Fruit fly (Drosophila melanogaster): ENCODE data around the gene bond.

Gene bond

dm6 chr3R:22530305-22530704 lies 20.2 kb upstream of the bond start, which contains the start of gene CG33099 (continued):
- no peak for TF ChIP-seq fd3F (GFP tag; optimal IDR thresholded peaks at IDR 0.05)
- TF ChIP-seq CG32767 (GFP tag; IDR thresholded peaks at IDR 0.05): no peak
- TF ChIP-seq CG11695 (GFP tag; IDR thresholded peaks at IDR 0.05): no peak
- TF ChIP-seq Nf-YC (tag; optimal IDR thresholded peaks at IDR 0.05): peak; percentile 17
- peak; percentile 46; the same call in 1 of the 2 replicates for TF ChIP-seq stc (GFP tag; IDR thresholded peaks at IDR 0.05)
- no peak for TF ChIP-seq lbe (GFP tag; optimal IDR thresholded peaks at IDR 0.05)
- TF ChIP-seq chn (GFP tag; optimal IDR thresholded peaks at IDR 0.05): no peak
- TF ChIP-seq trem (tag; optimal IDR thresholded peaks at IDR 0.05): no peak
- no peak for TF ChIP-seq slou (GFP tag; optimal IDR thresholded peaks at IDR 0.05)
- no peak for TF ChIP-seq CG17912 (GFP tag; optimal IDR thresholded peaks at IDR 0.05)
- TF ChIP-seq CG8924 (tag; optimal IDR thresholded peaks at IDR 0.05): peak; percentile 48
- TF ChIP-seq lilli (GFP tag; optimal IDR thresholded peaks at IDR 0.05): no peak
- peak; percentile 71 for TF ChIP-seq Fer1 (GFP tag; optimal IDR thresholded peaks at IDR 0.05)
- TF ChIP-seq crp (GFP tag; optimal IDR thresholded peaks at IDR 0.05): no peak
- no peak for TF ChIP-seq CG7745 (tag; optimal IDR thresholded peaks at IDR 0.05)
- TF ChIP-seq amos (GFP tag; IDR thresholded peaks at IDR 0.05; ENCODE audit: partially characterized antibody): no peak
- peak; percentile 77 for TF ChIP-seq lab (GFP tag; optimal IDR thresholded peaks at IDR 0.05)
- no peak for TF ChIP-seq gt (GFP tag; IDR thresholded peaks at IDR 0.05)
- TF ChIP-seq btn (GFP tag; optimal IDR thresholded peaks at IDR 0.05): no peak
- TF ChIP-seq CG1233 (GFP tag; optimal IDR thresholded peaks at IDR 0.05): peak; percentile 67
- TF ChIP-seq CG11085 (GFP tag; IDR thresholded peaks at IDR 0.05): no peak
- no peak for TF ChIP-seq CG11560 (tag; IDR thresholded peaks at IDR 0.05)
- peak; percentile 64 for TF ChIP-seq CrebB (tag; optimal IDR thresholded peaks at IDR 0.05)
- peak; percentile 43 for TF ChIP-seq CG2202 (tag; optimal IDR thresholded peaks at IDR 0.05)
- peak; percentile 47 for TF ChIP-seq nau (GFP tag; optimal IDR thresholded peaks at IDR 0.05)
- TF ChIP-seq ara (GFP tag; IDR thresholded peaks at IDR 0.05): peak; percentile 62; the same call in 1 of the 2 replicates
- no peak for TF ChIP-seq peb (GFP tag; IDR thresholded peaks at IDR 0.05)
- peak in 1 of 2 experiments; percentile 17 for TF ChIP-seq Hr78 (GFP tag; optimal IDR thresholded peaks at IDR 0.05)
- no peak for TF ChIP-seq CG7357 (GFP tag; IDR thresholded peaks at IDR 0.05)
- no peak for TF ChIP-seq ERR (GFP tag; optimal IDR thresholded peaks at IDR 0.05)
- TF ChIP-seq CG6683 (GFP tag; optimal IDR thresholded peaks at IDR 0.05): peak; percentile 2
- peak; percentile 49 for TF ChIP-seq CG12659 (GFP tag; optimal IDR thresholded peaks at IDR 0.05)
- no peak for TF ChIP-seq CG2889 (GFP tag; IDR thresholded peaks at IDR 0.05)
- 0 out of 3 replicates have a peak, but pooled peaks have one; percentile 7 for TF ChIP-seq gce (GFP tag; IDR thresholded peaks at IDR 0.05)
- TF ChIP-seq NC2β (GFP tag; optimal IDR thresholded peaks at IDR 0.05): peak; percentile 31
- no peak for TF ChIP-seq Elba2 (GFP tag; optimal IDR thresholded peaks at IDR 0.05)
- no peak for TF ChIP-seq cato (GFP tag; optimal IDR thresholded peaks at IDR 0.05; ENCODE audit: borderline replicate concordance)
- peak; percentile 7 for TF ChIP-seq CG10267 (tag; optimal IDR thresholded peaks at IDR 0.05)
- no peak for TF ChIP-seq H2.0 (GFP tag; IDR thresholded peaks at IDR 0.05)
- TF ChIP-seq CG1792 (GFP tag; optimal IDR thresholded peaks at IDR 0.05): peak; percentile 30
- TF ChIP-seq sim (GFP tag; IDR thresholded peaks at IDR 0.05): no peak
- peak; percentile 40 for TF ChIP-seq CHES-1-like (GFP tag; optimal IDR thresholded peaks at IDR 0.05)
- peak; percentile 33 for TF ChIP-seq CG14710 (tag; optimal IDR thresholded peaks at IDR 0.05)
- no peak for TF ChIP-seq hkb (optimal IDR thresholded peaks at IDR 0.05)
- TF ChIP-seq hkb (GFP tag; IDR thresholded peaks at IDR 0.05): peak; percentile 62; the same call in 1 of the 2 replicates
- peak; percentile 37; the same call in 1 of the 2 replicates for TF ChIP-seq E2f2 (GFP tag; IDR thresholded peaks at IDR 0.05)
- TF ChIP-seq CG5245 (GFP tag; optimal IDR thresholded peaks at IDR 0.05): no peak
- TF ChIP-seq CG12071 (GFP tag; optimal IDR thresholded peaks at IDR 0.05): peak; percentile 51
- TF ChIP-seq CG18599 (GFP tag; optimal IDR thresholded peaks at IDR 0.05): peak; percentile 67
- TF ChIP-seq CG8281 (tag; optimal IDR thresholded peaks at IDR 0.05): no peak
- TF ChIP-seq pum (GFP tag; optimal IDR thresholded peaks at IDR 0.05): no peak
- no peak for TF ChIP-seq h (optimal IDR thresholded peaks at IDR 0.05)

Measured in whole organism, embryonic.